Fruit fly (Drosophila melanogaster) whole organism, embryonic: Measurements from ENCODE around the gene Use1.

Experiments used
- Asciz ChIP-seq: fragments of 200-800 bp; sonication (Bioruptor generic); optimal IDR thresholded peaks from 2 replicates; lab custom pipeline; 2017; ENCODE audit warnings: missing biosample characterization, mild to moderate bottlenecking, missing genetic modification characterization, missing genetic modification reagents
- Bgb ChIP-seq: fragments of 200-800 bp; sonication (Bioruptor generic); IDR thresholded peaks from 2 replicates; pipeline ENCODE4 v1.3.6; 2022; ENCODE audit warnings: missing biosample characterization, missing genetic modification characterization; ENCODE audit not compliant: partially characterized antibody
- C15 ChIP-seq: fragments of 200-800 bp; sonication (Bioruptor generic); IDR thresholded peaks from 3 replicates; pipeline ENCODE4 v1.3.6; 2022; ENCODE audit warnings: missing biosample characterization, missing genetic modification characterization
- CG10431 ChIP-seq: fragments of 200-800 bp; sonication (Bioruptor generic); optimal IDR thresholded peaks from 3 replicates; lab custom pipeline; 2018; ENCODE audit warnings: missing biosample characterization, mild to moderate bottlenecking, missing genetic modification characterization
- CG11085 ChIP-seq: fragments of 200-800 bp; sonication (Bioruptor generic); IDR thresholded peaks from 2 replicates; pipeline ENCODE4 v1.3.6; 2022; ENCODE audit warnings: missing biosample characterization, missing genetic modification characterization
- CG11247 ChIP-seq: fragments of 200-800 bp; sonication (Bioruptor generic); IDR thresholded peaks from 2 replicates; pipeline ENCODE4 v1.3.6; 2022; ENCODE audit warnings: missing biosample characterization, missing genetic modification characterization
- CG12942 ChIP-seq: fragments of 200-800 bp; sonication (Bioruptor generic); optimal IDR thresholded peaks from 3 replicates; lab custom pipeline; 2016; ENCODE audit warnings: missing biosample characterization, missing genetic modification characterization
- CG14965 ChIP-seq: fragments of 200-800 bp; sonication (Bioruptor generic); optimal IDR thresholded peaks from 2 replicates; lab custom pipeline; 2016; ENCODE audit warnings: missing biosample characterization, missing genetic modification characterization, borderline replicate concordance
- CG1603 ChIP-seq: fragments of 200-800 bp; sonication (Bioruptor generic); optimal IDR thresholded peaks from 2 replicates; lab custom pipeline; 2019; ENCODE audit warnings: missing biosample characterization, mild to moderate bottlenecking, missing genetic modification characterization, moderate library complexity
- CG17361 ChIP-seq: fragments of 200-800 bp; sonication (Bioruptor generic); IDR thresholded peaks from 3 replicates; pipeline ENCODE4 v1.3.6; 2022; ENCODE audit warnings: missing biosample characterization, missing genetic modification characterization
- CG2129 ChIP-seq: fragments of 200-800 bp; sonication (Bioruptor generic); IDR thresholded peaks from 2 replicates; pipeline ENCODE4 v1.3.6; 2022; ENCODE audit warnings: missing biosample characterization, missing genetic modification characterization; ENCODE audit not compliant: partially characterized antibody
- CG2678 ChIP-seq: fragments of 200-800 bp; sonication (Bioruptor generic); optimal IDR thresholded peaks from 3 replicates; lab custom pipeline; 2019; ENCODE audit warnings: missing biosample characterization, mild to moderate bottlenecking, missing genetic modification characterization, moderate library complexity
- CG34376 ChIP-seq: fragments of 200-800 bp; sonication (Bioruptor generic); optimal IDR thresholded peaks from 2 replicates; lab custom pipeline; 2018; ENCODE audit warnings: missing biosample characterization, mild to moderate bottlenecking, missing genetic modification characterization
- CG4854 ChIP-seq: fragments of 200-800 bp; sonication (Bioruptor generic); optimal IDR thresholded peaks from 2 replicates; lab custom pipeline; 2016; ENCODE audit warnings: missing biosample characterization, missing genetic modification characterization, inconsistent platforms
- CG7839 ChIP-seq: fragments of 200-800 bp; sonication (Bioruptor generic); optimal IDR thresholded peaks from 3 replicates; lab custom pipeline; 2018; ENCODE audit warnings: missing biosample characterization, mild to moderate bottlenecking, missing genetic modification characterization, moderate library complexity
- CG7987 ChIP-seq: fragments of 200-800 bp; sonication (Bioruptor generic); optimal IDR thresholded peaks from 2 replicates; lab custom pipeline; 2018; ENCODE audit warnings: missing biosample characterization, mild to moderate bottlenecking, missing genetic modification characterization, moderate library complexity
- CG8290 ChIP-seq, 3 experiments: fragments of 200-800 bp; sonication (Bioruptor generic); optimal IDR thresholded peaks; 2 replicates each; lab custom pipeline; 2016 to 2019; ENCODE audit warnings: missing biosample characterization in 3 of 3, missing genetic modification characterization in 3 of 3, mild to moderate bottlenecking in 2 of 3, moderate library complexity in 1 of 3
- CG8478 ChIP-seq: fragments of >200 bp; optimal IDR thresholded peaks from 2 replicates; lab custom pipeline; 2018
- CoRest ChIP-seq: fragments of 200-800 bp; sonication (Bioruptor generic); optimal IDR thresholded peaks from 3 replicates; lab custom pipeline; 2018; ENCODE audit warnings: missing biosample characterization, mild to moderate bottlenecking, missing genetic modification characterization, moderate library complexity
- CrebB ChIP-seq: fragments of 200-800 bp; sonication (Bioruptor generic); optimal IDR thresholded peaks from 3 replicates; lab custom pipeline; 2018; ENCODE audit warnings: missing biosample characterization, mild to moderate bottlenecking, missing genetic modification characterization
- Fer1 ChIP-seq: fragments of 200-800 bp; sonication (Bioruptor generic); optimal IDR thresholded peaks from 2 replicates; lab custom pipeline; 2017; ENCODE audit warnings: missing biosample characterization, mild to moderate bottlenecking, missing genetic modification characterization
- Gsc ChIP-seq: fragments of 200-800 bp; sonication (Bioruptor generic); IDR thresholded peaks from 2 replicates; pipeline ENCODE4 v1.3.6; 2022; ENCODE audit warnings: missing biosample characterization, missing genetic modification characterization
- H15 ChIP-seq: fragments of 200-800 bp; sonication (Bioruptor generic); IDR thresholded peaks from 3 replicates; pipeline ENCODE4 v1.3.6; 2022; ENCODE audit warnings: missing biosample characterization, missing genetic modification characterization
- HLH54F ChIP-seq: fragments of 200-800 bp; sonication (Bioruptor generic); optimal IDR thresholded peaks from 3 replicates; lab custom pipeline; 2016; ENCODE audit warnings: missing biosample characterization, missing genetic modification characterization
- Hey ChIP-seq: fragments of 200-800 bp; sonication (Bioruptor generic); optimal IDR thresholded peaks from 3 replicates; lab custom pipeline; 2018; ENCODE audit warnings: missing biosample characterization, mild to moderate bottlenecking, missing genetic modification characterization
- Med ChIP-seq: fragments of 200-800 bp; sonication (Bioruptor generic); peaks from one replicate; lab custom pipeline; 2016; ENCODE audit warnings: missing biosample characterization, missing genetic modification characterization, mild to moderate bottlenecking, inconsistent platforms, moderate library complexity
- Xrp1 ChIP-seq: fragments of 200-800 bp; sonication (Bioruptor generic); IDR thresholded peaks from 2 replicates; pipeline ENCODE4 v1.3.6; 2022; ENCODE audit warnings: missing biosample characterization, missing genetic modification characterization
- ac ChIP-seq: fragments of 200-800 bp; sonication (Bioruptor generic); optimal IDR thresholded peaks from 3 replicates; lab custom pipeline; 2017; ENCODE audit warnings: missing biosample characterization, mild to moderate bottlenecking, missing genetic modification characterization
- ara ChIP-seq: fragments of 200-800 bp; sonication (Bioruptor generic); IDR thresholded peaks from 2 replicates; pipeline ENCODE4 v1.3.6; 2022; ENCODE audit warnings: missing biosample characterization, missing genetic modification characterization
- ash1 ChIP-seq: fragments of 200-800 bp; sonication (Bioruptor generic); optimal IDR thresholded peaks from 2 replicates; lab custom pipeline; 2018; ENCODE audit warnings: missing biosample characterization, mild to moderate bottlenecking, missing genetic modification characterization
- chinmo ChIP-seq: fragments of 200-800 bp; sonication (Bioruptor generic); IDR thresholded peaks from 4 replicates; pipeline ENCODE4 v1.3.6; 2022; ENCODE audit warnings: missing biosample characterization, missing genetic modification characterization; ENCODE audit not compliant: partially characterized antibody
- ci ChIP-seq: fragments of 200-800 bp; sonication (Bioruptor generic); IDR thresholded peaks from 3 replicates; pipeline ENCODE4 v1.3.6; 2022; ENCODE audit warnings: missing biosample characterization, missing genetic modification characterization
- cwo ChIP-seq: fragments of 200-800 bp; sonication (Bioruptor generic); optimal IDR thresholded peaks from 3 replicates; lab custom pipeline; 2017; ENCODE audit warnings: missing biosample characterization, missing genetic modification characterization, mild to moderate bottlenecking, moderate library complexity, missing genetic modification reagents
- dm ChIP-seq: fragments of 200-800 bp; sonication (Bioruptor generic); optimal IDR thresholded peaks from 3 replicates; lab custom pipeline; 2016; ENCODE audit warnings: missing biosample characterization, missing genetic modification characterization
- exex ChIP-seq: fragments of 200-800 bp; sonication (Bioruptor generic); optimal IDR thresholded peaks from 4 replicates; lab custom pipeline; 2018; ENCODE audit warnings: missing biosample characterization, mild to moderate bottlenecking, missing genetic modification characterization, moderate library complexity
- fru ChIP-seq: fragments of >200 bp; optimal IDR thresholded peaks from 2 replicates; lab custom pipeline; 2017
- mirr ChIP-seq: fragments of 200-800 bp; sonication (Bioruptor generic); optimal IDR thresholded peaks from 3 replicates; lab custom pipeline; 2018; ENCODE audit warnings: missing biosample characterization, mild to moderate bottlenecking, missing genetic modification characterization
- pnt ChIP-seq: fragments of 200-800 bp; sonication (Bioruptor generic); optimal IDR thresholded peaks from 3 replicates; lab custom pipeline; 2016; ENCODE audit warnings: missing biosample characterization, missing genetic modification characterization
- run ChIP-seq: fragments of 200-800 bp; sonication (Bioruptor generic); optimal IDR thresholded peaks from 3 replicates; lab custom pipeline; 2018; ENCODE audit warnings: missing biosample characterization, mild to moderate bottlenecking, missing genetic modification characterization
- sqz ChIP-seq: fragments of 200-800 bp; sonication (Bioruptor generic); optimal IDR thresholded peaks from 3 replicates; lab custom pipeline; 2018; ENCODE audit warnings: missing biosample characterization, mild to moderate bottlenecking, missing genetic modification characterization
- sug ChIP-seq: fragments of 200-800 bp; optimal IDR thresholded peaks from 2 replicates; lab custom pipeline; 2019; ENCODE audit warnings: missing biosample characterization, mild to moderate bottlenecking, missing genetic modification characterization, moderate library complexity
- tna ChIP-seq: fragments of 200-800 bp; sonication (Bioruptor generic); IDR thresholded peaks from 2 replicates; pipeline ENCODE4 v1.3.6; 2022; ENCODE audit warnings: missing biosample characterization, missing genetic modification characterization; ENCODE audit not compliant: partially characterized antibody
- yki ChIP-seq: fragments of >200 bp; optimal IDR thresholded peaks from 3 replicates; lab custom pipeline; 2018

Gene Use1

dm6 chr3L:9096648-9097047, 40.3 kb downstream of the Use1 start, which contains the start of gene CG13315 (continued):
- no peak for TF ChIP-seq ara
- TF ChIP-seq CG11085 (GFP tag; lab: Robert Waterston, UW), result no peak

- no peak for TF ChIP-seq CG8478 (lab: Kevin White, UChicago)
- TF ChIP-seq CG8290 (GFP tag; optimal IDR thresholded peaks at IDR 0.05; lab: Kevin White, UChicago), result no peak
- TF ChIP-seq CG8290 (tag; optimal IDR thresholded peaks at IDR 0.05; lab: Kevin White, UChicago), result no peak
- TF ChIP-seq CG11247 (GFP tag; lab: Robert Waterston, UW), result 0 out of 2 replicates have a peak, but pooled peaks have one; percentile 5
- TF ChIP-seq Bgb, result no peak
- TF ChIP-seq CG7987 (GFP tag; lab: Kevin White, UChicago), result peak; percentile 86
- no peak for TF ChIP-seq CoRest
- no peak for TF ChIP-seq yki (lab: Kevin White, UChicago)
- TF ChIP-seq H15 (GFP tag; lab: Robert Waterston, UW), result no peak
- TF ChIP-seq ash1, result no peak
- no peak for TF ChIP-seq HLH54F (GFP tag; lab: Kevin White, UChicago)
- TF ChIP-seq CG10431 (GFP tag; lab: Kevin White, UChicago), result no peak
- peak; percentile 40 for TF ChIP-seq Hey (tag; lab: Kevin White, UChicago)
- no peak for TF ChIP-seq CG12942 (GFP tag; lab: Kevin White, UChicago)
- peak; percentile 94 for TF ChIP-seq sug (tag; lab: Kevin White, UChicago)
- peak; percentile 66 for TF ChIP-seq Med (GFP tag; lab: Kevin White, UChicago)
- TF ChIP-seq CG2678 (tag; lab: Kevin White, UChicago), result peak; percentile 6
- no peak for TF ChIP-seq Xrp1 (GFP tag; lab: Robert Waterston, UW)
- TF ChIP-seq Gsc (GFP tag; lab: Robert Waterston, UW), result no peak
- TF ChIP-seq sqz (GFP tag; lab: Kevin White, UChicago), result peak; percentile 43
- no peak for TF ChIP-seq fru
- peak; percentile 12 for TF ChIP-seq CG34376 (GFP tag; lab: Kevin White, UChicago)
- no peak for TF ChIP-seq tna (GFP tag; lab: Robert Waterston, UW)
- TF ChIP-seq run, result peak; percentile 2
- no peak for TF ChIP-seq CG1603 (tag; lab: Kevin White, UChicago)
- TF ChIP-seq CG17361, result no peak
- TF ChIP-seq CG7839 (tag; lab: Kevin White, UChicago), result no peak
- no peak for TF ChIP-seq ac
- peak; percentile 0 for TF ChIP-seq Fer1 (GFP tag; lab: Kevin White, UChicago)
- peak; percentile 45 for TF ChIP-seq exex (tag; lab: Kevin White, UChicago)
- TF ChIP-seq CrebB, result peak; percentile 21
- peak; percentile 80; the same call in 3 of the 4 replicates for TF ChIP-seq chinmo (GFP tag; lab: Robert Waterston, UW)
- TF ChIP-seq mirr, result peak; percentile 59
- peak; percentile 22; the same call in 1 of the 3 replicates for TF ChIP-seq ci (GFP tag; lab: Robert Waterston, UW)
- no peak for TF ChIP-seq CG14965 (GFP tag; lab: Kevin White, UChicago)
- TF ChIP-seq C15, result no peak
- no peak for TF ChIP-seq dm
- TF ChIP-seq CG2129 (GFP tag; lab: Robert Waterston, UW), result no peak
- TF ChIP-seq pnt (GFP tag; lab: Kevin White, UChicago), result no peak
- TF ChIP-seq CG4854, result no peak
- TF ChIP-seq Asciz (GFP tag; lab: Kevin White, UChicago), result no peak
- peak; percentile 18 for TF ChIP-seq cwo (GFP tag; lab: Kevin White, UChicago)
These were observed 41.3 kb downstream of the Use1 start for dm6 chr3L:9095704-9096103.
